Fruit fly (Drosophila melanogaster): ENCODE measurements around the gene Mnat9.
A peak's percentile ranks its signal among the peaks of the same experiment; 100 is the strongest.

The Mnat9 gene

dm6 chr3R:31616001-31616400 is at the start of gene Mnat9, which contains the start of gene CG1792:
Mnat9 (minus strand) TSS chr3R:31616160.
CG1792 (plus strand) TSS chr3R:31616303.
- no peak for TF ChIP-seq lola (GFP tag; optimal IDR thresholded peaks at IDR 0.05)
- peak; percentile 68 for TF ChIP-seq Rel (GFP tag; optimal IDR thresholded peaks at IDR 0.05)
- peak; percentile 85 for TF ChIP-seq Rel (tag; optimal IDR thresholded peaks at IDR 0.05)
- peak; percentile 99 for TF ChIP-seq OdsH (GFP tag; optimal IDR thresholded peaks at IDR 0.05)
- TF ChIP-seq pan (optimal IDR thresholded peaks at IDR 0.05), result no peak
- peak; percentile 95 to 99 for TF ChIP-seq foxo (GFP tag; optimal IDR thresholded peaks at IDR 0.05)
- no peak for TF ChIP-seq brk (GFP tag; optimal IDR thresholded peaks at IDR 0.05)
- peak; percentile 99 for TF ChIP-seq rgr (GFP tag; optimal IDR thresholded peaks at IDR 0.05)
- TF ChIP-seq sv (GFP tag; optimal IDR thresholded peaks at IDR 0.05), result peak; percentile 98
- TF ChIP-seq psq (GFP tag; optimal IDR thresholded peaks at IDR 0.05), result peak; percentile 97
- TF ChIP-seq Dfd (GFP tag; optimal IDR thresholded peaks at IDR 0.05), result no peak
- peak; percentile 99 for TF ChIP-seq fru (GFP tag; optimal IDR thresholded peaks at IDR 0.05)
- peak; percentile 97 for TF ChIP-seq Sp1 (GFP tag; optimal IDR thresholded peaks at IDR 0.05)
- TF ChIP-seq dsf (GFP tag; optimal IDR thresholded peaks at IDR 0.05; ENCODE audit: borderline replicate concordance), result peak; percentile 97
- TF ChIP-seq CG9705 (GFP tag; optimal IDR thresholded peaks at IDR 0.05), result peak; percentile 91
- TF ChIP-seq Hr78 (GFP tag; optimal IDR thresholded peaks at IDR 0.05), result no peak
- peak; percentile 99 for TF ChIP-seq Hr83 (GFP tag; optimal IDR thresholded peaks at IDR 0.05; ENCODE audit: poor library complexity, severe bottlenecking)
- TF ChIP-seq Hnf4 (GFP tag; optimal IDR thresholded peaks at IDR 0.05), result peak; percentile 99
- no peak for TF ChIP-seq jim (GFP tag; optimal IDR thresholded peaks at IDR 0.05)
- TF ChIP-seq Jra (GFP tag; optimal IDR thresholded peaks at IDR 0.05), result peak; percentile 98
- TF ChIP-seq CG32264 (GFP tag; optimal IDR thresholded peaks at IDR 0.05), result peak; percentile 97
- peak; percentile 97 for TF ChIP-seq dmrt93B (GFP tag; optimal IDR thresholded peaks at IDR 0.05)
- TF ChIP-seq HLH106 (tag; optimal IDR thresholded peaks at IDR 0.05), result peak; percentile 98
- TF ChIP-seq sage (GFP tag; optimal IDR thresholded peaks at IDR 0.05), result peak; percentile 97
- peak; percentile 99 for TF ChIP-seq ey (GFP tag; optimal IDR thresholded peaks at IDR 0.05)
- TF ChIP-seq br (GFP tag; optimal IDR thresholded peaks at IDR 0.05), result peak; percentile 98
- no peak for TF ChIP-seq usp (GFP tag; optimal IDR thresholded peaks at IDR 0.05)
- no peak for TF ChIP-seq Myc (optimal IDR thresholded peaks at IDR 0.05)
- TF ChIP-seq h (GFP tag; optimal IDR thresholded peaks at IDR 0.05), result peak; percentile 99
- TF ChIP-seq Mio (GFP tag; optimal IDR thresholded peaks at IDR 0.05), result peak; percentile 94
- peak; percentile 96 for TF ChIP-seq woc (GFP tag; optimal IDR thresholded peaks at IDR 0.05)
- peak; percentile 97 for TF ChIP-seq GATAd (GFP tag; optimal IDR thresholded peaks at IDR 0.05)

dm6 chr3R:31662757-31663156 is 46.8 kb upstream of the Mnat9 start:
- TF ChIP-seq Rel (GFP tag; optimal IDR thresholded peaks at IDR 0.05) (no peak), Rel (tag; optimal IDR thresholded peaks at IDR 0.05) (no peak), tai (GFP tag; optimal IDR thresholded peaks at IDR 0.05) (no peak), h (GFP tag; optimal IDR thresholded peaks at IDR 0.05) (peak; percentile 11)

DNA sequence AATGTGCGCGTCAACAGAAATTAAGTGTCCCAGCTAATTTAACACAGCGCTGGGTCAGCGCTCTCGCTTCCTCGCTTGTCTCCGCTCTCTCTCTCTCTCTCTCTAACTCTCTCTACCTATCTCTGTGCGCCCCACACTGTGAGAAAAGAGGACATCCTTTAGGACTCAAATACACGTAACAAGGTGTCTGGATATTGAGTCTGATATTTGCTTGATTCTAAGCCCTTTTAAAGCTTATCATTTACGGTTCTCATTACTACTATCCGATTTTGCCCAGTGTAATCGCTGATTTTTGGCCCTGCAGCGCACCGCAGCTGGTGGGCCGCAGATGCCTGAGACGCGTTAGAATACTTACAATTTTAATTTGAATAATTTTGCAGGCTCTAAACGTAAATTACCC is 20.5 kb upstream of the Mnat9 start:
- no peak for TF ChIP-seq pan (optimal IDR thresholded peaks at IDR 0.05)
- TF ChIP-seq rgr (GFP tag; optimal IDR thresholded peaks at IDR 0.05), result peak; percentile 5

DNA sequence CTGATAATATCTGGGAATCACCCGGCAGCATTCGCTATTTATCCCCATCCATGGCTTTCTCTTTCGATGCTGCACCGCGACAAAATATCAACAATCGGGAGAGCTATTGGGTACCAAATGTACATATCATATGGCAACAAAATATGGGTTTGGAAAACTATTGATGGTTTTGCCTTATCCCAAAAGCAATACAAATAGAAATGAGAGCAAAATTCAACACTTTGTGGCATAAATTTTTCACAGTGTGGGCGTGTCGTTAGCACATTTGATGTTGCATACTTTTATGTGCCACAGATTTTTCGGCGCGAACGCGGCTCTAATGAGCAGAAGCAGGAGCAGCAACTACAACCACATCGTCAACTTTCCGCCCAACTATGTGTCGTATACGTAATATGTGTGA is 16.4 kb upstream of the Mnat9 start:
- TF ChIP-seq Myc (optimal IDR thresholded peaks at IDR 0.05) (no peak), rgr (GFP tag; optimal IDR thresholded peaks at IDR 0.05) (no peak), HLH106 (tag; optimal IDR thresholded peaks at IDR 0.05) (no peak), pan (optimal IDR thresholded peaks at IDR 0.05) (no peak), Mio (GFP tag; optimal IDR thresholded peaks at IDR 0.05) (no peak), psq (GFP tag; optimal IDR thresholded peaks at IDR 0.05) (no peak), usp (GFP tag; optimal IDR thresholded peaks at IDR 0.05) (no peak), h (GFP tag; optimal IDR thresholded peaks at IDR 0.05) (no peak), sv (GFP tag; optimal IDR thresholded peaks at IDR 0.05) (no peak), dl (GFP tag; optimal IDR thresholded peaks at IDR 0.05; ENCODE audit: insufficient read depth in 1 of 2, partially characterized antibody in 2 of 2) (no peak), CrebA (GFP tag; optimal IDR thresholded peaks at IDR 0.05; ENCODE audit: borderline replicate concordance) (no peak), dsf (GFP tag; optimal IDR thresholded peaks at IDR 0.05; ENCODE audit: borderline replicate concordance) (no peak), ey (GFP tag; optimal IDR thresholded peaks at IDR 0.05) (no peak), dmrt93B (GFP tag; optimal IDR thresholded peaks at IDR 0.05) (no peak), GATAd (GFP tag; optimal IDR thresholded peaks at IDR 0.05) (no peak), lola (GFP tag; optimal IDR thresholded peaks at IDR 0.05) (no peak), foxo (GFP tag; optimal IDR thresholded peaks at IDR 0.05) (no peak), Rel (GFP tag; optimal IDR thresholded peaks at IDR 0.05) (no peak), Rel (tag; optimal IDR thresholded peaks at IDR 0.05) (no peak), Jra (GFP tag; optimal IDR thresholded peaks at IDR 0.05) (no peak), br (GFP tag; optimal IDR thresholded peaks at IDR 0.05) (no peak)
